Fruit fly (Drosophila melanogaster) whole organism: ENCODE data around the gene Ufl1.

Experiments
- CG8478 ChIP-seq: fragments of >200 bp; optimal IDR thresholded peaks from 2 replicates; lab custom pipeline; 2018; ENCODE audit warnings: inconsistent platforms
- pan ChIP-seq: fragments of >200 bp; optimal IDR thresholded peaks from 2 replicates; lab custom pipeline; 2017
- usp ChIP-seq: fragments of >200 bp; optimal IDR thresholded peaks from 2 replicates; lab custom pipeline; 2017; ENCODE audit warnings: missing biosample characterization, missing genetic modification characterization, mixed read lengths

- TF ChIP-seq usp (GFP tag; lab: Kevin White, UChicago) (no peak), CG8478 (lab: Kevin White, UChicago) (no peak), pan (lab: Kevin White, UChicago) (no peak)
These were observed 45.7 kb downstream of the Ufl1 start for dm6 chr3R:7028554-7028953.
